Fruit fly (Drosophila melanogaster) whole organism, pupa: ENCODE data around the gene CG4820.

Experiments
- CG13204 ChIP-seq: fragments of 200-800 bp; sonication (Bioruptor generic); optimal IDR thresholded peaks from 2 replicates; lab custom pipeline; 2018; ENCODE audit warnings: missing biosample characterization, mild to moderate bottlenecking, missing genetic modification characterization, moderate library complexity
- CG15710 ChIP-seq: fragments of 200-800 bp; sonication (Bioruptor generic); optimal IDR thresholded peaks from 2 replicates; lab custom pipeline; 2018; ENCODE audit warnings: missing biosample characterization, mild to moderate bottlenecking, missing genetic modification characterization, moderate library complexity
- CG32121 ChIP-seq: fragments of 200-800 bp; sonication (Bioruptor generic); IDR thresholded peaks from 2 replicates; pipeline ENCODE4 v1.3.6; 2022; ENCODE audit warnings: missing biosample characterization, missing genetic modification characterization
- fd96Ca ChIP-seq: fragments of 200-800 bp; sonication (Bioruptor generic); IDR thresholded peaks from 3 replicates; pipeline ENCODE4 v1.3.6; 2022; ENCODE audit warnings: missing biosample characterization, missing genetic modification characterization

DNA sequence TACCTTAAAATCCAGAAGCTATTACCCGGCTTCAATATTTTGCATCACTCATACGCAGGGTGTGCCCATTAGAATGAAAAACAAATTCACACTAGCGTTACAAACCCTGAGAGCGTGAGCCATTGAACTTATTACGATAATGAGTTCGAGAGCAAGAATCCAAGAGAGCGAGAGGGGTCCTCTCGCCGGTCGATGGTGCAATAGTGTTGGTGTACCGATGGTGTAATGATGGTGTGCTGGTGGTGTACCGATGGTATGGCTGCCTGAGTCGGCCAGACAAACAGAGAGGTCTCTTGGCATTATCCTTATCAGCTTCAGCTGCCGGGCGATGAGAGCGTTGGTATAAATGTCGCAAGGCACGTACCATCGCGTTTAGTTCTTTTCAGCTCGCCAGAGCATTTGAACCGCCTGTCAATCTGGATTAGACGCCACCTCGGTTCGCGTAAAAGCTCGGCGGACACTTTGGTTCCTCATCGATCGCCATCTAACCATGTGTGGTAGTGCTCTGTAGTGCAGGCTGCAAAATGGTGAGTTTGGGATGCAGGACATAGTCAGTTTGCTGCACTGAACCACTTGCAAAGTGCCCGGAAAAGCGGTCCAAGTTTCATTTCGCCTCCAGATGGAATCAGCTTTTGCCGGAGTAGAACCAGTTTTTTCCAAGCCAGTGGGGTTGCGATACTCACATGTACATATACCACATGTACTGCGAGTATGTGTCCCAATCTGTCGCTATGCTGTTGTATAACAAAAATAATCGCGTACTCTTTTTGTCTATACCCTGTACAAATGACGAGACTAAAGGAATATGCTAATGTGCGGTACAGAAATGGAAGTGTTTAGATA, 16.1 kb upstream of the CG4820 start:
- TF ChIP-seq CG15710 (tag; lab: Kevin White, UChicago) (no peak), CG32121 (no peak), fd96Ca (no peak), CG13204 (GFP tag; lab: Kevin White, UChicago) (no peak)
